Worm (Caenorhabditis elegans) whole organism, L4 larva: ENCODE results near the gene sra-26.

Experiments
- R02D3.7 ChIP-seq: fragments of 150-350 bp; sonication (generic microtip); optimal IDR thresholded peaks from 3 replicates; lab custom pipeline; 2014; ENCODE audit warnings: missing biosample characterization, missing genetic modification characterization
- T20F7.1 ChIP-seq: fragments of 200-800 bp; sonication (Bioruptor generic); optimal IDR thresholded peaks from 2 replicates; lab custom pipeline; 2018; ENCODE audit warnings: mild to moderate bottlenecking, missing genetic modification characterization, missing compliant biosample characterization
- Y105C5A.15 ChIP-seq: fragments of 200-800 bp; sonication (Bioruptor generic); IDR thresholded peaks from 2 replicates; pipeline ENCODE4 v1.3.6; 2022; ENCODE audit warnings: missing genetic modification characterization, missing compliant biosample characterization
- Y5F2A.4 ChIP-seq: fragments of 200-800 bp; sonication (Bioruptor generic); optimal IDR thresholded peaks from 2 replicates; lab custom pipeline; 2018; ENCODE audit warnings: mild to moderate bottlenecking, missing genetic modification characterization, missing compliant biosample characterization
- ZK337.2 ChIP-seq: fragments of 200-800 bp; sonication (Bioruptor generic); IDR thresholded peaks from 2 replicates; pipeline ENCODE4 v1.3.6; 2022; ENCODE audit warnings: missing genetic modification reagents, missing genetic modification characterization, missing compliant biosample characterization
- aha-1 ChIP-seq: fragments of 150-350 bp; peaks from one replicate; lab custom pipeline; 2014; ENCODE audit warnings: missing biosample characterization, missing genetic modification characterization
- aly-2 ChIP-seq: sonication (generic microtip); optimal IDR thresholded peaks from 2 replicates; lab custom pipeline; 2018; ENCODE audit warnings: missing biosample characterization, missing genetic modification characterization
- ama-1 ChIP-seq: fragments of 150-350 bp; optimal IDR thresholded peaks from 2 replicates; lab custom pipeline; 2014; ENCODE audit warnings: inconsistent platforms, mixed read lengths
- ctbp-1 ChIP-seq: fragments of 200-800 bp; sonication (Bioruptor generic); IDR thresholded peaks from 2 replicates; pipeline ENCODE4 v1.3.6; 2022; ENCODE audit warnings: missing genetic modification reagents, missing genetic modification characterization, missing compliant biosample characterization
- daf-12 ChIP-seq: fragments of 150-350 bp; optimal IDR thresholded peaks from 2 replicates; lab custom pipeline; 2014; ENCODE audit warnings: missing biosample characterization, missing genetic modification reagents, missing genetic modification characterization
- daf-16 ChIP-seq, 3 experiments: sonication (generic microtip); optimal IDR thresholded peaks; 2 replicates each; lab custom pipeline; 2016 to 2017; ENCODE audit warnings: missing genetic modification characterization in 3 of 3, missing genetic modification reagents in 3 of 3, mild to moderate bottlenecking in 2 of 3, missing compliant biosample characterization in 2 of 3, missing biosample characterization in 1 of 3, moderate library complexity in 1 of 3
- dmd-6 ChIP-seq: fragments of 200-800 bp; sonication (Bioruptor generic); IDR thresholded peaks from 2 replicates; pipeline ENCODE4 v1.3.6; 2022; ENCODE audit warnings: missing genetic modification reagents, missing genetic modification characterization, missing compliant biosample characterization
- dmd-8 ChIP-seq: fragments of 200-800 bp; sonication (Bioruptor generic); IDR thresholded peaks from 2 replicates; pipeline ENCODE4 v1.3.6; 2022; ENCODE audit warnings: missing genetic modification characterization, missing compliant biosample characterization
- dpl-1 ChIP-seq: fragments of 150-350 bp; optimal IDR thresholded peaks from 2 replicates; lab custom pipeline; 2014; ENCODE audit warnings: missing biosample characterization, missing genetic modification reagents, missing genetic modification characterization
- dve-1 ChIP-seq: sonication (generic microtip); optimal IDR thresholded peaks from 2 replicates; lab custom pipeline; 2017; ENCODE audit warnings: antibody characterized with exemption, mild to moderate bottlenecking, missing genetic modification characterization, missing compliant biosample characterization; ENCODE audit not compliant: insufficient read depth
- fkh-10 ChIP-seq: fragments of 150-350 bp; optimal IDR thresholded peaks from 2 replicates; lab custom pipeline; 2014; ENCODE audit warnings: missing biosample characterization, missing genetic modification reagents, missing genetic modification characterization
- hif-1 ChIP-seq, 2 experiments: sonication (generic microtip); optimal IDR thresholded peaks; 2 replicates each; lab custom pipeline; 2016 to 2017; ENCODE audit warnings: missing compliant biosample characterization in 2 of 2, missing genetic modification characterization in 2 of 2, missing genetic modification reagents in 2 of 2, missing genotype in 2 of 2, mild to moderate bottlenecking in 1 of 2
- hlh-11 ChIP-seq: fragments of 200-800 bp; sonication (Bioruptor generic); optimal IDR thresholded peaks from 2 replicates; lab custom pipeline; 2018; ENCODE audit warnings: mild to moderate bottlenecking, missing genetic modification characterization, missing compliant biosample characterization
- jun-1 ChIP-seq: fragments of 150-350 bp; optimal IDR thresholded peaks from 2 replicates; lab custom pipeline; 2014; ENCODE audit warnings: missing biosample characterization, missing genetic modification reagents, missing genetic modification characterization
- lin-13 ChIP-seq: fragments of 150-350 bp; optimal IDR thresholded peaks from 2 replicates; lab custom pipeline; 2014; ENCODE audit warnings: missing biosample characterization, missing genetic modification reagents, missing genetic modification characterization
- lin-38 ChIP-seq: fragments of 200-800 bp; sonication (Bioruptor generic); IDR thresholded peaks from 2 replicates; pipeline ENCODE4 v1.3.6; 2022; ENCODE audit warnings: missing genetic modification reagents, missing genetic modification characterization, missing compliant biosample characterization
- lsy-2 ChIP-seq, 2 experiments: fragments of 150-350 bp in 1 of 2; sonication (generic microtip) in 1 of 2; optimal IDR thresholded peaks; 2 replicates each; lab custom pipeline; 2014 to 2017; ENCODE audit warnings: missing biosample characterization in 2 of 2, missing genetic modification characterization in 2 of 2
- mxl-2 ChIP-seq: fragments of 200-800 bp; sonication (Bioruptor generic); conservative IDR thresholded peaks from 2 replicates; pipeline ENCODE4 v1.3.6; 2022; ENCODE audit warnings: missing genetic modification reagents, missing genetic modification characterization, missing compliant biosample characterization
- mxl-3 ChIP-seq: fragments of 200-800 bp; sonication (Bioruptor generic); optimal IDR thresholded peaks from 2 replicates; lab custom pipeline; 2018; ENCODE audit warnings: mild to moderate bottlenecking, missing genetic modification characterization, missing compliant biosample characterization
- nhr-25 ChIP-seq: sonication (generic microtip); optimal IDR thresholded peaks from 2 replicates; lab custom pipeline; 2017; ENCODE audit warnings: missing genetic modification characterization, mild to moderate bottlenecking, missing compliant biosample characterization, antibody characterized with exemption, moderate library complexity, borderline replicate concordance; ENCODE audit not compliant: insufficient read depth
- nhr-28 ChIP-seq: fragments of 150-350 bp; optimal IDR thresholded peaks from 2 replicates; lab custom pipeline; 2014; ENCODE audit warnings: missing biosample characterization, missing genetic modification characterization
- nhr-42 ChIP-seq: fragments of 200-800 bp; sonication (Bioruptor generic); IDR thresholded peaks from 2 replicates; pipeline ENCODE4 v1.3.6; 2022; ENCODE audit warnings: missing genetic modification characterization, missing compliant biosample characterization
- nhr-48 ChIP-seq: sonication (generic microtip); optimal IDR thresholded peaks from 2 replicates; lab custom pipeline; 2016; ENCODE audit warnings: mild to moderate bottlenecking, missing genetic modification characterization, missing compliant biosample characterization
- php-3 ChIP-seq: fragments of 200-800 bp; sonication (Bioruptor generic); IDR thresholded peaks from 2 replicates; pipeline ENCODE4 v1.3.6; 2022; ENCODE audit warnings: missing genetic modification reagents, missing genetic modification characterization, missing compliant biosample characterization
- pqm-1 ChIP-seq: sonication (generic microtip); optimal IDR thresholded peaks from 2 replicates; lab custom pipeline; 2017; ENCODE audit warnings: missing biosample characterization, missing genetic modification characterization
- tra-1 ChIP-seq: fragments of 200-800 bp; sonication (Bioruptor generic); IDR thresholded peaks from 2 replicates; pipeline ENCODE4 v1.3.6; 2022; ENCODE audit warnings: missing genetic modification reagents, missing genetic modification characterization, missing compliant biosample characterization
- unc-62 ChIP-seq, 3 experiments: fragments of 150-350 bp in 1 of 3; sonication (generic microtip); optimal IDR thresholded peaks in 2 of 3; peaks in 1 of 3; 1 replicate in 1 of 3; 2 replicates in 2 of 3; lab custom pipeline; 2014 to 2017; ENCODE audit warnings: missing biosample characterization in 3 of 3, missing genetic modification characterization in 3 of 3, missing genetic modification reagents in 3 of 3, missing genotype in 1 of 3
- zip-11 ChIP-seq: fragments of 200-800 bp; sonication (Bioruptor generic); IDR thresholded peaks from 2 replicates; pipeline ENCODE4 v1.3.6; 2022; ENCODE audit warnings: missing genetic modification characterization, missing compliant biosample characterization
- zip-2 ChIP-seq: fragments of 150-350 bp; optimal IDR thresholded peaks from 2 replicates; lab custom pipeline; 2014; ENCODE audit warnings: missing biosample characterization, missing genetic modification characterization

The sra-26 gene

DNA sequence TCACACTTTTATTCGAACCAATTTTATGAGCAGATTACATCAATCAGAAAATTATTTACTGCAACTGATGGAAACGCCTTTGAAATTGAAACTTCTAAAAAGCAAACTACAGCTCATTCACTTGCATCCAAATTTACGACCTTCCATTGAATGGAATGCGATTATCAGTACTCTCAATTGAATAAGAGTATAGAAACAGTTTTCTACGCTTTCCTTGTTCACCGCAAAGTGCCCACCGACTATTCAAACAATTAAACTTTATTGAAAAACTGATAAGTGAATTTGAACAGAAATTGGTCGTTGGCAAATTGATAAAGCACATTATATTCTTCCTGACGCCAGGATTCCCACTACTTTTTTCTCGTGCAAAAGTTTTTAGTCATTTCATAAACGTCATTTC, 14.3 kb upstream of the sra-26 start:
- no peak for TF ChIP-seq zip-11
- no peak for TF ChIP-seq ctbp-1 (GFP tag; lab: Robert Waterston, UW)
- no peak for TF ChIP-seq ama-1
- TF ChIP-seq dve-1 (tag; lab: Kevin White, UChicago) = peak; percentile 29
- no peak for TF ChIP-seq T20F7.1 (GFP tag; lab: Kevin White, UChicago)
- no peak for TF ChIP-seq mxl-2 (GFP tag; lab: Robert Waterston, UW)
- no peak for TF ChIP-seq Y5F2A.4
- TF ChIP-seq php-3 (GFP tag; lab: Robert Waterston, UW) = peak; percentile 89; the same call in 1 of the 2 replicates
- no peak for TF ChIP-seq lsy-2 (tag; optimal IDR thresholded peaks at IDR 0.05; lab: Kevin White, UChicago)
- TF ChIP-seq nhr-42 (GFP tag; lab: Robert Waterston, UW) = no peak
- peak; percentile 95 for TF ChIP-seq pqm-1 (tag; lab: Kevin White, UChicago)
- TF ChIP-seq dmd-6 (GFP tag; lab: Robert Waterston, UW) = peak; percentile 64; the same call in 1 of the 2 replicates
- TF ChIP-seq hlh-11 (tag; lab: Kevin White, UChicago) = peak; percentile 62
- TF ChIP-seq nhr-28 (tag; lab: Kevin White, UChicago) = peak; percentile 72
- no peak for TF ChIP-seq lin-38 (GFP tag; lab: Robert Waterston, UW)
- TF ChIP-seq mxl-3 (GFP tag; lab: Kevin White, UChicago) = no peak
- no peak for TF ChIP-seq aly-2 (tag; lab: Kevin White, UChicago)
- no peak for TF ChIP-seq Y105C5A.15
- no peak for TF ChIP-seq nhr-48
- TF ChIP-seq R02D3.7 (tag; lab: Kevin White, UChicago) = no peak
- TF ChIP-seq unc-62 (GFP tag; optimal IDR thresholded peaks at IDR 0.05 in 1 of 2; lab: Kevin White, UChicago) = no peak
- no peak for TF ChIP-seq unc-62 (tag; optimal IDR thresholded peaks at IDR 0.05; lab: Kevin White, UChicago)
- TF ChIP-seq tra-1 (GFP tag; lab: Robert Waterston, UW) = 0 out of 2 replicates have a peak, but pooled peaks have one; percentile 51
- TF ChIP-seq nhr-25 (tag; lab: Kevin White, UChicago) = no peak
- peak; percentile 51 for TF ChIP-seq aha-1 (tag; lab: Kevin White, UChicago)

DNA sequence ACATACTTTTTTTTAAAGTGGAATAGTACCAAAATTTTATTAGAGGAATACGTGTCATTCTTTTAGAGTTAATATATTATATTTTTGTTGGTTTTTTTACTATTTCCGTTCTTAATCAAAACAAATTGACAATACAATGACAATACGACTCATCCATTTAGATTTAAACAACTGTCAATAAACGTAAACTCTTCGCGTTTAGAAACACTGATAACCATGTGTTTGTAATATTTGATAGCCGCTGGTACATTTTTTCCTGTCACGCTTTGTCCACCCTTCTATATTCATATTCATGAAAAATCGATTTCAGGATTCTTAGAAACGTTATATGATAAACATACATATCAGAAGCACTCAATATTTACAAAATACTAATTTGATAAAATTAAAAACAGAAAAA, 12.2 kb upstream of the sra-26 start:
- TF ChIP-seq daf-12 (tag; lab: Kevin White, UChicago) (no peak), pqm-1 (tag; lab: Kevin White, UChicago) (no peak), ZK337.2 (GFP tag; lab: Robert Waterston, UW) (no peak), dve-1 (tag; lab: Kevin White, UChicago) (peak; percentile 52), hif-1 (tag; optimal IDR thresholded peaks at IDR 0.05; lab: Kevin White, UChicago) (no peak), zip-2 (no peak), aha-1 (tag; lab: Kevin White, UChicago) (no peak), php-3 (GFP tag; lab: Robert Waterston, UW) (no peak), daf-16 (GFP tag; optimal IDR thresholded peaks at IDR 0.05; lab: Kevin White, UChicago) (no peak), daf-16 (tag; optimal IDR thresholded peaks at IDR 0.05; lab: Kevin White, UChicago) (peak; percentile 66), dmd-6 (GFP tag; lab: Robert Waterston, UW) (peak; percentile 42; the same call in 1 of the 2 replicates), fkh-10 (GFP tag; lab: Kevin White, UChicago) (no peak)

DNA sequence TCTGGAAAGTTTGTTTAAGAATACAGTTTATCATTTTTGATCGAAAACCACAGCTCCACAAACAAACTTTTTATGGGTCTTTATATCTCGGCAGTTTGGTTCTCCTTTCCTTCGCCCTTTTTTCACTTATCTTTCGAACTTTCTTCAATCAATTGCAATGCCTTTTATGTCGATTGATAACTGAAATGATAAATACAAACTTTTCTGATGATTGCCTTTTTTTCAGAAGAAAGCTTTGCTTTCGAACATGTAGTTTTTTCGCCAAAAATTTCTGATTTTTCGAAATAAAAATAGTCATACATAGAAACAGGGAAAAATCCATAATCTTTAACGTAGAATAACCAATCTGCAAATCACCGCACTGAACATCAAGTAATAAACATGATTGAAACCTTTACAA, 9.6 kb upstream of the sra-26 start, which contains the start of gene T19D12.2:
Gene T19D12.2, plus strand, starts transcription at position 125 of the 400 bp plus-strand sequence.
- TF ChIP-seq php-3 (GFP tag; lab: Robert Waterston, UW) = peak; percentile 81; the same call in 1 of the 2 replicates
- no peak for TF ChIP-seq lin-13 (GFP tag; lab: Kevin White, UChicago)
- no peak for TF ChIP-seq dpl-1 (GFP tag; lab: Kevin White, UChicago)
- peak; percentile 33 for TF ChIP-seq dve-1 (tag; lab: Kevin White, UChicago)
- peak; percentile 19 for TF ChIP-seq nhr-28 (tag; lab: Kevin White, UChicago)
- no peak for TF ChIP-seq dmd-8 (GFP tag; lab: Robert Waterston, UW)
- no peak for TF ChIP-seq daf-16 (GFP tag; optimal IDR thresholded peaks at IDR 0.05; lab: Kevin White, UChicago)
- TF ChIP-seq daf-16 (tag; optimal IDR thresholded peaks at IDR 0.05; lab: Kevin White, UChicago) = peak; percentile 45
- peak; percentile 48; the same call in 1 of the 2 replicates for TF ChIP-seq dmd-6 (GFP tag; lab: Robert Waterston, UW)
- TF ChIP-seq hlh-11 (tag; lab: Kevin White, UChicago) = peak; percentile 18
- peak; percentile 93 for TF ChIP-seq pqm-1 (tag; lab: Kevin White, UChicago)
- TF ChIP-seq jun-1 (tag; lab: Kevin White, UChicago) = no peak
